Worm (Caenorhabditis elegans) whole organism, L1 larva: ENCODE measurements around the gene Y69A2AR.31.

Experiments
- ces-1 ChIP-seq: fragments of 150-350 bp; optimal IDR thresholded peaks from 2 replicates; lab custom pipeline; 2014; ENCODE audit warnings: missing biosample characterization, missing genetic modification reagents, missing genetic modification characterization
- lin-39 ChIP-seq: fragments of 150-350 bp; optimal IDR thresholded peaks from 2 replicates; lab custom pipeline; 2014; ENCODE audit warnings: missing biosample characterization, missing genetic modification reagents, missing genetic modification characterization
- nhr-11 ChIP-seq: fragments of 150-350 bp; optimal IDR thresholded peaks from 2 replicates; lab custom pipeline; 2014; ENCODE audit warnings: missing biosample characterization, missing genetic modification characterization

DNA sequence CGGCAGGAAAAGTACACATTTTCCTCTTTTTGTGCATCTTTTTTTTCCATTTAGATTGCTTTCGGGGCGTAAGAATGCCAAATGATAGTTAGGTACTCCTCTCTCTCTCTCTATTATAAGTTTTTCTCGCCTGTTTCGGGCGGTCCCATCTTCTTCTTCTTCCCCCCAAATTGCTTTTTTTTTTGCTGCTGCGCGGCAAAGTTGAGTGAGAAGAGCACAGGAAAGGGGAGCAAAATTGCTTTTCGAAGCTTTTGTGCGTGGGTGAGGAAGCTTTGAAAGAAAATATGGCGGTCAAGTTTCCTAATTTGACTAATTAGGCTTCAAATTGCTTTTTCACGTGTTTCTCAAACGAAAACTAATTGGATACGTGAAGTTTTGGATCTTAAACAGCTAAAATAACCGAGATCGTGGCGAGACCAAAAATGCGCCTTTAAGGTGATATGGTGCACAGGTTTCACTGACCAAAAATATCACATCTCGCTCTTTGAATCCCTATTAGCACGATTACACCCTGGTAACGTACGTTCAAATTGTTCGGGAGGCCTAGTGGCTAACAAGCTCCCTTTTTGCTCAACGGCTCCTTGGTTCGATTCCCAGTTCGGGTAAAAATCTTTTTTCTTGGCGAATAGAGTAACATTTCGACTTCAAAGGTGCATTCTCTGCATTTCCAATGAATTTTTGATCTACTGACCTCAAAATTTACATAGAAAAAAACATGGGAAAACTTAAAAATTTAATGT is 7.2 kb downstream of the Y69A2AR.31 start:
- no peak for TF ChIP-seq ces-1 (GFP tag; lab: Kevin White, UChicago)
- no peak for TF ChIP-seq lin-39 (tag; lab: Kevin White, UChicago)
- TF ChIP-seq nhr-11 (tag; lab: Kevin White, UChicago), result no peak
